Fruit fly (Drosophila melanogaster): ENCODE measurements around the gene CG5245.

CG5245 gene

dm6 chr3R:12413274-12413958, 15.9 kb upstream of the CG5245 start, which contains the start of the genes Dip-C and pps (continued):
- TF ChIP-seq CG13894 (tag; optimal IDR thresholded peaks at IDR 0.05) (no peak), lab (GFP tag; optimal IDR thresholded peaks at IDR 0.05) (no peak), cad (GFP tag; optimal IDR thresholded peaks at IDR 0.05) (no peak), Scr (GFP tag; IDR thresholded peaks at IDR 0.05; ENCODE audit: partially characterized antibody) (peak; percentile 76), zf30C (GFP tag; optimal IDR thresholded peaks at IDR 0.05) (no peak), Taf1 (GFP tag; IDR thresholded peaks at IDR 0.05) (no peak), CG17359 (tag; optimal IDR thresholded peaks at IDR 0.05) (no peak), E2f2 (GFP tag; IDR thresholded peaks at IDR 0.05) (peak; percentile 20; the same call in 1 of the 2 replicates), ewg (GFP tag; optimal IDR thresholded peaks at IDR 0.05) (no peak), B-H1 (GFP tag; IDR thresholded peaks at IDR 0.05) (no peak), CG15479 (GFP tag; optimal IDR thresholded peaks at IDR 0.05) (no peak), peb (GFP tag; IDR thresholded peaks at IDR 0.05) (no peak), Dip2 (GFP tag; IDR thresholded peaks at IDR 0.05) (no peak), cato (GFP tag; optimal IDR thresholded peaks at IDR 0.05; ENCODE audit: borderline replicate concordance) (no peak), CoRest (tag; optimal IDR thresholded peaks at IDR 0.05) (peak; percentile 46), CG9797 (GFP tag; optimal IDR thresholded peaks at IDR 0.05) (peak; percentile 70), ems (GFP tag; optimal IDR thresholded peaks at IDR 0.05) (no peak), sc (optimal IDR thresholded peaks at IDR 0.05) (no peak), sc (GFP tag; optimal IDR thresholded peaks at IDR 0.05) (no peak), nerfin-1 (tag; optimal IDR thresholded peaks at IDR 0.05) (no peak), luna (GFP tag; optimal IDR thresholded peaks at IDR 0.05) (no peak), Dp (GFP tag; optimal IDR thresholded peaks at IDR 0.05) (peak; percentile 29), Pdp1 (GFP tag; optimal IDR thresholded peaks at IDR 0.05) (no peak), CG7745 (tag; optimal IDR thresholded peaks at IDR 0.05) (no peak), CG4707 (GFP tag; optimal IDR thresholded peaks at IDR 0.05) (no peak), NfI (GFP tag; optimal IDR thresholded peaks at IDR 0.05) (no peak), CG12769 (tag; optimal IDR thresholded peaks at IDR 0.05) (no peak), az2 (GFP tag; optimal IDR thresholded peaks at IDR 0.05) (no peak), exex (tag; optimal IDR thresholded peaks at IDR 0.05) (peak; percentile 59), amos (GFP tag; IDR thresholded peaks at IDR 0.05; ENCODE audit: partially characterized antibody) (peak; percentile 82), CG10209 (GFP tag; optimal IDR thresholded peaks at IDR 0.05) (no peak), en (GFP tag; optimal IDR thresholded peaks at IDR 0.05) (no peak), CG6683 (GFP tag; optimal IDR thresholded peaks at IDR 0.05) (no peak), lov (optimal IDR thresholded peaks at IDR 0.05) (no peak), lov (GFP tag; IDR thresholded peaks at IDR 0.05) (no peak), CG15073 (GFP tag; optimal IDR thresholded peaks at IDR 0.05) (no peak), CG1792 (GFP tag; optimal IDR thresholded peaks at IDR 0.05) (no peak), lilli (GFP tag; optimal IDR thresholded peaks at IDR 0.05) (no peak), mld (GFP tag; IDR thresholded peaks at IDR 0.05; ENCODE audit: partially characterized antibody) (no peak), CG7556 (GFP tag; optimal IDR thresholded peaks at IDR 0.05) (no peak), nerfin-2 (GFP tag; IDR thresholded peaks at IDR 0.05; ENCODE audit: partially characterized antibody) (no peak), CG15011 (GFP tag; optimal IDR thresholded peaks at IDR 0.05) (no peak), PHDP (tag; optimal IDR thresholded peaks at IDR 0.05) (no peak), Hsf (GFP tag; optimal IDR thresholded peaks at IDR 0.05) (no peak), gem (tag; optimal IDR thresholded peaks at IDR 0.05) (no peak), Nf-YA (GFP tag; IDR thresholded peaks at IDR 0.05) (no peak), CG7963 (GFP tag; IDR thresholded peaks at IDR 0.05; ENCODE audit: partially characterized antibody) (peak; percentile 39; the same call in 1 of the 3 replicates), run (tag; optimal IDR thresholded peaks at IDR 0.05) (no peak), CG32532 (GFP tag; IDR thresholded peaks at IDR 0.05) (no peak), sima (GFP tag; optimal IDR thresholded peaks at IDR 0.05) (no peak)

Data from whole organism, embryonic.